Fruit fly (Drosophila melanogaster): ENCODE measurements around the gene CG8292.

dm6 chr2L:8239032-8239650 lies 21.3 kb upstream of the CG8292 start:
- TF ChIP-seq tj (GFP tag; optimal IDR thresholded peaks at IDR 0.05) (no peak), CG1620 (GFP tag; optimal IDR thresholded peaks at IDR 0.05) (no peak), kay (GFP tag; ENCODE audit: borderline replicate concordance) (peak; percentile 88), CG14711 (tag; optimal IDR thresholded peaks at IDR 0.05) (no peak), CG12768 (GFP tag; optimal IDR thresholded peaks at IDR 0.05) (peak; percentile 57), CG33017 (tag; optimal IDR thresholded peaks at IDR 0.05) (no peak), CG11617 (GFP tag; optimal IDR thresholded peaks at IDR 0.05) (no peak), cic (GFP tag; optimal IDR thresholded peaks at IDR 0.05) (peak; percentile 67), toe (GFP tag; optimal IDR thresholded peaks at IDR 0.05) (no peak), pad (GFP tag; optimal IDR thresholded peaks at IDR 0.05) (no peak), cnc (optimal IDR thresholded peaks at IDR 0.05) (no peak)

All from whole organism, adult.